Worm (Caenorhabditis elegans) whole organism, early embryonic: ENCODE data around the gene Y4C6A.4.

ENCODE experiments used
- F13C5.2 ChIP-seq: sonication (generic microtip); optimal IDR thresholded peaks from 2 replicates; lab custom pipeline; 2017; ENCODE audit warnings: mild to moderate bottlenecking, missing genetic modification characterization, inconsistent platforms, missing compliant biosample characterization
- ama-1 ChIP-seq: fragments of 150-350 bp; optimal IDR thresholded peaks from 2 replicates; lab custom pipeline; 2014
- flt-1 ChIP-seq: fragments of 200-800 bp; sonication (Bioruptor generic); IDR thresholded peaks from 2 replicates; pipeline ENCODE4 v1.3.6; 2022; ENCODE audit warnings: missing genetic modification characterization, missing compliant biosample characterization
- hmbx-1 ChIP-seq: sonication (generic microtip); optimal IDR thresholded peaks from 2 replicates; lab custom pipeline; 2016; ENCODE audit warnings: mild to moderate bottlenecking, missing genetic modification characterization, missing compliant biosample characterization
- pes-1 ChIP-seq: fragments of 200-800 bp; sonication (Bioruptor generic); IDR thresholded peaks from 2 replicates; pipeline ENCODE4 v1.3.6; 2022; ENCODE audit warnings: missing genetic modification reagents, missing genetic modification characterization, missing compliant biosample characterization
- scrt-1 ChIP-seq: fragments of 200-800 bp; sonication (Bioruptor generic); IDR thresholded peaks from 2 replicates; pipeline ENCODE4 v1.3.6; 2022; ENCODE audit warnings: missing genetic modification characterization, missing compliant biosample characterization
- tra-4 ChIP-seq: sonication (generic microtip); optimal IDR thresholded peaks from 2 replicates; lab custom pipeline; 2017; ENCODE audit warnings: missing genetic modification characterization, missing compliant biosample characterization

- no peak for TF ChIP-seq ama-1
- no peak for TF ChIP-seq hmbx-1 (tag; lab: Kevin White, UChicago)
- TF ChIP-seq scrt-1 = no peak
- no peak for TF ChIP-seq flt-1
- no peak for TF ChIP-seq pes-1 (GFP tag; lab: Robert Waterston, UW)
- TF ChIP-seq tra-4 = no peak
- TF ChIP-seq F13C5.2 (tag; lab: Kevin White, UChicago) = no peak
Measured at ce11 chrIV:5492196-5492595, 39.4 kb downstream of the Y4C6A.4 start.
